Worm (Caenorhabditis elegans): ENCODE measurements around the gene F28E10.4.

DNA sequence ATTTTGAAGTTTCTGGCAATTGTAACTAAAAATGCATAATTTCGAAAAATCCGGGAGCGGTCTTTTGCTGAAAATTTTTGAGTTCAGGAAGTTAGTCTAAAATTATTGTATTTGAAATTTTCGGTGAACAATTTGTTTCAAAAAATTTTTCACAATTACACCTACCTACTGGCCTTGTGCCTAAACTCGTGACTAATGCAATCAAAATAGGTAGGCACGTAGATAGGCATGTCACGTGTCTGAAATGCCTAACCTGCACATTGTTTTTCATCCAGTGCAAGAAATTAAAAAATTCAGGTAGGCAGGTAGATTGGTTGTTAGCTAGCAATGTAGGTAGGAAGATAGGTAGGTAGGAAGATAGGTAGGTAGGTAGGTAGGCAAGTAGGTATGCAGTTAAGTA is 10.1 kb downstream of the F28E10.4 start:
- TF ChIP-seq nhr-237 (tag; optimal IDR thresholded peaks at IDR 0.05), result no peak
- no peak for TF ChIP-seq ztf-11 (tag; optimal IDR thresholded peaks at IDR 0.05)
- TF ChIP-seq unc-120 (tag; optimal IDR thresholded peaks at IDR 0.05; ENCODE audit: poor library complexity, severe bottlenecking), result no peak
- TF ChIP-seq pha-4 (tag; optimal IDR thresholded peaks at IDR 0.05), result no peak
- no peak for TF ChIP-seq elt-1 (tag; optimal IDR thresholded peaks at IDR 0.05; ENCODE audit: borderline replicate concordance, insufficient read depth)
- TF ChIP-seq lsy-2 (tag; optimal IDR thresholded peaks at IDR 0.05), result no peak
- TF ChIP-seq nhr-12 (tag; optimal IDR thresholded peaks at IDR 0.05), result no peak
- TF ChIP-seq lin-13 (tag; optimal IDR thresholded peaks at IDR 0.05), result no peak

Measured in whole organism, mixed stage, embryonic.